Fruit fly (Drosophila melanogaster): Measurements from ENCODE around the gene kmr.

kmr gene

DNA sequence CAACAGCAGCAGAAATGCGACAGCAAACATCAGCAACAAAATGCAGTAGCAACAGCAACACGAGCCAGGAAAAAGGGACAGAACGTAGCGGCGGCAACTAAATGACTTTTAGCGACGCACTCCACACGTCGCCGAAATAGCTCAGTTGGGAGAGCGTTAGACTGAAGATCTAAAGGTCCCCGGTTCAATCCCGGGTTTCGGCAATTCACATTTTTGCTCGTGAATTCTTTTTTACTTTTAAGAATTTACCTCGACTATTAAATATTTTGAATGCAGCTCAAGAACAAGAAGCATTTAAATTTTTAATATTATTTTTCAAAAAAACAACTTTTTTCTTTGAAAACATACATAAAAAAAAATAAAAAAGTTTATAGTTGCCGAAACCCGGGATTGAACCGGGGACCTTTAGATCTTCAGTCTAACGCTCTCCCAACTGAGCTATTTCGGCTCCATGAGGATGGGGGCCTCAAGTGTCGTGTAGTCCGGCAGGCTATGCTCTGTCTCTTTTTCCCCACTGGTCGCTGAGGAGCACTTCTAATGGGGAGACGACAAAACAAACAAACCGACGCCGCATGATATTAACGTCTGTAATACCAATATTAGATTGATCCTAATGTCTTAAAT, 82.9 kb downstream of the kmr start:
- TF ChIP-seq CG11504 (tag; optimal IDR thresholded peaks at IDR 0.05), result peak; percentile 18
- peak; percentile 66 for TF ChIP-seq HLH4C (GFP tag; IDR thresholded peaks at IDR 0.05; ENCODE audit: partially characterized antibody)
- TF ChIP-seq danr (GFP tag; IDR thresholded peaks at IDR 0.05), result no peak
- TF ChIP-seq CG34224 (GFP tag; IDR thresholded peaks at IDR 0.05; ENCODE audit: partially characterized antibody), result peak; percentile 50; the same call in 2 of the 3 replicates
- peak; percentile 82 for TF ChIP-seq bbx (GFP tag; IDR thresholded peaks at IDR 0.05; ENCODE audit: partially characterized antibody)
- peak; percentile 56; the same call in 2 of the 4 replicates for TF ChIP-seq Dll (GFP tag; IDR thresholded peaks at IDR 0.05; ENCODE audit: partially characterized antibody)
- 0 out of 3 replicates have a peak, but pooled peaks have one; percentile 43 for TF ChIP-seq zen2 (GFP tag; IDR thresholded peaks at IDR 0.05; ENCODE audit: partially characterized antibody)
- peak; percentile 72; the same call in 2 of the 3 replicates for TF ChIP-seq hb (GFP tag; IDR thresholded peaks at IDR 0.05; ENCODE audit: partially characterized antibody)
- no peak for TF ChIP-seq slbo (GFP tag; IDR thresholded peaks at IDR 0.05)
- TF ChIP-seq CG1832 (GFP tag; optimal IDR thresholded peaks at IDR 0.05), result peak; percentile 27
- TF ChIP-seq nerfin-2 (GFP tag; IDR thresholded peaks at IDR 0.05; ENCODE audit: partially characterized antibody), result peak; percentile 79
- TF ChIP-seq mld (GFP tag; IDR thresholded peaks at IDR 0.05; ENCODE audit: partially characterized antibody), result peak; percentile 71; the same call in 1 of the 3 replicates
- TF ChIP-seq CG7963 (GFP tag; IDR thresholded peaks at IDR 0.05; ENCODE audit: partially characterized antibody), result peak; percentile 68
- TF ChIP-seq tna (GFP tag; IDR thresholded peaks at IDR 0.05; ENCODE audit: partially characterized antibody), result peak; percentile 73
- TF ChIP-seq CG3838 (GFP tag; optimal IDR thresholded peaks at IDR 0.05), result no peak
- TF ChIP-seq CG14050 (GFP tag; IDR thresholded peaks at IDR 0.05), result no peak
- TF ChIP-seq unc-4 (GFP tag; IDR thresholded peaks at IDR 0.05; ENCODE audit: partially characterized antibody), result peak; percentile 36; the same call in 1 of the 2 replicates
- peak; percentile 45 for TF ChIP-seq sens (GFP tag)
- no peak for TF ChIP-seq gsb (GFP tag; IDR thresholded peaks at IDR 0.05)
- TF ChIP-seq sna (GFP tag; IDR thresholded peaks at IDR 0.05; ENCODE audit: partially characterized antibody), result peak; percentile 67
- TF ChIP-seq fru (optimal IDR thresholded peaks at IDR 0.05), result no peak
- no peak for TF ChIP-seq CG13287 (GFP tag; IDR thresholded peaks at IDR 0.05; ENCODE audit: partially characterized antibody)
- no peak for TF ChIP-seq ara (GFP tag; IDR thresholded peaks at IDR 0.05)
- TF ChIP-seq CG11456 (GFP tag; IDR thresholded peaks at IDR 0.05), result no peak
- peak; percentile 97 for TF ChIP-seq Bdp1 (GFP tag; optimal IDR thresholded peaks at IDR 0.05)
- peak; percentile 59; the same call in 1 of the 2 replicates for TF ChIP-seq CG42726 (GFP tag; IDR thresholded peaks at IDR 0.05; ENCODE audit: partially characterized antibody)
- TF ChIP-seq ci (GFP tag; IDR thresholded peaks at IDR 0.05), result 0 out of 3 replicates have a peak, but pooled peaks have one; percentile 12
- TF ChIP-seq CG14965 (GFP tag; optimal IDR thresholded peaks at IDR 0.05; ENCODE audit: borderline replicate concordance), result no peak
- peak; percentile 74; the same call in 2 of the 3 replicates for TF ChIP-seq Opbp (GFP tag; IDR thresholded peaks at IDR 0.05; ENCODE audit: partially characterized antibody)
- peak; percentile 86 for TF ChIP-seq CG16813 (GFP tag; IDR thresholded peaks at IDR 0.05; ENCODE audit: partially characterized antibody)
- TF ChIP-seq knrl (GFP tag; IDR thresholded peaks at IDR 0.05; ENCODE audit: partially characterized antibody), result peak; percentile 63
- TF ChIP-seq amos (GFP tag; IDR thresholded peaks at IDR 0.05; ENCODE audit: partially characterized antibody), result peak; percentile 77; the same call in 1 of the 2 replicates
- TF ChIP-seq CG3163 (GFP tag; optimal IDR thresholded peaks at IDR 0.05), result no peak
- TF ChIP-seq CG2129 (GFP tag; IDR thresholded peaks at IDR 0.05; ENCODE audit: partially characterized antibody), result peak; percentile 40; the same call in 1 of the 2 replicates
- no peak for TF ChIP-seq wek (GFP tag; optimal IDR thresholded peaks at IDR 0.05)
- peak; percentile 71 for TF ChIP-seq Scr (GFP tag; IDR thresholded peaks at IDR 0.05; ENCODE audit: partially characterized antibody)
- peak; percentile 82 for TF ChIP-seq CG6791 (GFP tag; IDR thresholded peaks at IDR 0.05; ENCODE audit: partially characterized antibody)
- peak; percentile 75 for TF ChIP-seq CG14860 (GFP tag; IDR thresholded peaks at IDR 0.05; ENCODE audit: partially characterized antibody)
- TF ChIP-seq vnd (GFP tag; IDR thresholded peaks at IDR 0.05; ENCODE audit: partially characterized antibody), result peak; percentile 65
- TF ChIP-seq chinmo (GFP tag; IDR thresholded peaks at IDR 0.05; ENCODE audit: partially characterized antibody), result peak; percentile 50; the same call in 1 of the 4 replicates
- TF ChIP-seq Med (GFP tag), result peak; percentile 28
- TF ChIP-seq Bgb (GFP tag; IDR thresholded peaks at IDR 0.05; ENCODE audit: partially characterized antibody), result peak; percentile 67
- peak; percentile 46; the same call in 1 of the 2 replicates for TF ChIP-seq ato (GFP tag; IDR thresholded peaks at IDR 0.05; ENCODE audit: partially characterized antibody)
- TF ChIP-seq inv (GFP tag; IDR thresholded peaks at IDR 0.05; ENCODE audit: partially characterized antibody), result peak; percentile 35; the same call in 1 of the 2 replicates
- peak; percentile 43; the same call in 1 of the 2 replicates for TF ChIP-seq aop (GFP tag; IDR thresholded peaks at IDR 0.05)
